Worm (Caenorhabditis elegans): Measurements from ENCODE around the gene B0222.1.

The B0222.1 gene

ce11 chrV:9096674-9097073 lies 37.4 kb upstream of the B0222.1 start:
- TF ChIP-seq egl-13 (tag; optimal IDR thresholded peaks at IDR 0.05) = no peak
- TF ChIP-seq lin-15B (tag; optimal IDR thresholded peaks at IDR 0.05) = no peak
- peak; percentile 14 for TF ChIP-seq lin-14 (GFP tag; optimal IDR thresholded peaks at IDR 0.05)
- peak; percentile 1 for TF ChIP-seq C16A3.4 (tag; optimal IDR thresholded peaks at IDR 0.05)
- TF ChIP-seq ama-1 (optimal IDR thresholded peaks at IDR 0.05) = peak; percentile 18
- TF ChIP-seq sptf-1 (tag; optimal IDR thresholded peaks at IDR 0.05) = no peak
- TF ChIP-seq nhr-85 (tag) = peak; percentile 59
- peak; percentile 15 for TF ChIP-seq nhr-20 (tag; optimal IDR thresholded peaks at IDR 0.05)
- no peak for TF ChIP-seq efl-1 (optimal IDR thresholded peaks at IDR 0.05)
- TF ChIP-seq efl-1 (GFP tag; optimal IDR thresholded peaks at IDR 0.05 in 1 of 2) = peak in 1 of 2 experiments; percentile 72
- no peak for TF ChIP-seq zag-1 (tag; optimal IDR thresholded peaks at IDR 0.05)
- no peak for TF ChIP-seq aly-2 (tag; optimal IDR thresholded peaks at IDR 0.05)
- peak in 1 of 2 experiments; percentile 2 for TF ChIP-seq lin-35 (GFP tag; optimal IDR thresholded peaks at IDR 0.05)

ce11 chrV:9097213-9097612 lies 36.8 kb upstream of the B0222.1 start:
- TF ChIP-seq lin-35 (GFP tag; optimal IDR thresholded peaks at IDR 0.05) (peak in 1 of 2 experiments; percentile 24), pag-3 (tag; optimal IDR thresholded peaks at IDR 0.05; ENCODE audit: borderline replicate concordance, insufficient read depth) (no peak), nhr-71 (tag; optimal IDR thresholded peaks at IDR 0.05) (no peak), zag-1 (tag; optimal IDR thresholded peaks at IDR 0.05) (no peak), nhr-77 (tag; optimal IDR thresholded peaks at IDR 0.05) (no peak), mdl-1 (tag; optimal IDR thresholded peaks at IDR 0.05) (no peak), elt-2 (tag; optimal IDR thresholded peaks at IDR 0.05) (peak; percentile 9), ceh-88 (GFP tag; IDR thresholded peaks at IDR 0.05) (0 out of 2 replicates have a peak, but pooled peaks have one; percentile 19), nhr-76 (tag; optimal IDR thresholded peaks at IDR 0.05) (no peak), lir-3 (tag; optimal IDR thresholded peaks at IDR 0.05; ENCODE audit: poor library complexity) (peak; percentile 44), mef-2 (tag; optimal IDR thresholded peaks at IDR 0.05) (no peak)

DNA sequence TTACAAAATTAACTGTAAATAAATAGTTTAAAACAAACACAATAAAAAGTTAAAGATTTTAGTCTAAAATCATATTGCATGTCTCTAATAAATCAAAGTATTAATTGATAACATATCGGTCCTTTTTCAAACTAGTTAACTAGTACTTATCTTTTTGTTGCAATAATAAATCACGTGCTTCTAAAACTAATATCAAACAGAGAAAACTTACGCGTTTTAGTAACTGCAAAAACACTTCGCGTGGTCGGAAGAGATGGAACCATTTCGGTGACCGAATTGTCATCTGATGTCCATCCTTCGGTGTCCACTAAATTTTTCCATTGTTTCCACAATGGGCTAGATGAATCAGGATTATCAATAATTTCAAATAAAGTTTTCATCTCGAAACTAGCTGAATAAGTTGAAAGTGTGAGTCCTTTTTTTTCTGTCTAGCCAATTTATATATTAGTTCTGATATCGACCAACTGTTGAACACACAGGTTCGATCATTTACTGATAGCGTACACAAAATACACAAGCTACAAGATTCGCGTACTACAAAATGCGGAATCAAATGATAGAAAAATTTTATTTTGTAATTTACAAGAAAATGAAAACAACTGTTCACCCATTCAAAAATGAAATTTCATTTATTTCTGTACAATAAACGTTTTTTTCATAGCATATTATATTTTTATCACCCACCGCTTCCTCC lies 35.6 kb upstream of the B0222.1 start, which contains the start of gene F21C10.9:
F21C10.9 (minus strand) TSS at position 417 of the 694 bp plus-strand sequence.
- TF ChIP-seq unc-62 (GFP tag; optimal IDR thresholded peaks at IDR 0.05) = no peak
- peak; percentile 58 for TF ChIP-seq nhr-19 (GFP tag; conservative IDR thresholded peaks at IDR 0.05)
- TF ChIP-seq lin-14 (GFP tag; optimal IDR thresholded peaks at IDR 0.05) = peak; percentile 2
- TF ChIP-seq nhr-85 (tag) = peak; percentile 80
- TF ChIP-seq elt-3 (tag; optimal IDR thresholded peaks at IDR 0.05) = peak in 1 of 6 experiments; percentile 8
- TF ChIP-seq hlh-4 (tag; optimal IDR thresholded peaks at IDR 0.05) = no peak
- no peak for TF ChIP-seq vab-15 (tag; optimal IDR thresholded peaks at IDR 0.05)
- TF ChIP-seq elt-2 (tag; optimal IDR thresholded peaks at IDR 0.05) = peak; percentile 5
- no peak for TF ChIP-seq tlp-1 (tag; optimal IDR thresholded peaks at IDR 0.05)
- peak in 1 of 2 experiments; percentile 16 for TF ChIP-seq mdl-1 (tag; optimal IDR thresholded peaks at IDR 0.05)
- TF ChIP-seq nhr-90 (tag; optimal IDR thresholded peaks at IDR 0.05; ENCODE audit: poor library complexity) = peak; percentile 23
- no peak for TF ChIP-seq mef-2 (tag; optimal IDR thresholded peaks at IDR 0.05)
- no peak for TF ChIP-seq C04F5.9 (tag; optimal IDR thresholded peaks at IDR 0.05)
- TF ChIP-seq blmp-1 (tag; optimal IDR thresholded peaks at IDR 0.05) = peak; percentile 4
- TF ChIP-seq nhr-71 (tag; optimal IDR thresholded peaks at IDR 0.05) = peak; percentile 50
- peak; percentile 57 for TF ChIP-seq nhr-20 (tag; optimal IDR thresholded peaks at IDR 0.05)
- TF ChIP-seq nhr-11 (tag; optimal IDR thresholded peaks at IDR 0.05) = no peak
- no peak for TF ChIP-seq unc-130 (tag; optimal IDR thresholded peaks at IDR 0.05)
- no peak for TF ChIP-seq unc-98 (GFP tag; IDR thresholded peaks at IDR 0.05)
- no peak for TF ChIP-seq xbp-1 (tag; optimal IDR thresholded peaks at IDR 0.05)
- peak; percentile 31; the same call in 1 of the 2 replicates for TF ChIP-seq grh-1 (GFP tag; IDR thresholded peaks at IDR 0.05)
- TF ChIP-seq lin-35 (GFP tag; optimal IDR thresholded peaks at IDR 0.05) = peak in 1 of 2 experiments; percentile 50
- peak; percentile 7 for TF ChIP-seq snu-23 (GFP tag; optimal IDR thresholded peaks at IDR 0.05)
- no peak for TF ChIP-seq ceh-8 (GFP tag; optimal IDR thresholded peaks at IDR 0.05)
- TF ChIP-seq dpl-1 (GFP tag; optimal IDR thresholded peaks at IDR 0.05) = no peak
- TF ChIP-seq C16A3.4 (tag; optimal IDR thresholded peaks at IDR 0.05) = no peak
- TF ChIP-seq ztf-4 (tag; optimal IDR thresholded peaks at IDR 0.05) = no peak
- no peak for TF ChIP-seq hlh-17 (GFP tag; optimal IDR thresholded peaks at IDR 0.05; ENCODE audit: borderline replicate concordance)
- no peak for TF ChIP-seq efl-1 (optimal IDR thresholded peaks at IDR 0.05)
- peak in 1 of 2 experiments; percentile 53 for TF ChIP-seq efl-1 (GFP tag; optimal IDR thresholded peaks at IDR 0.05 in 1 of 2)
